Fruit fly (Drosophila melanogaster) whole organism, wandering third instar larva: ENCODE data around the gene CG18179.

ENCODE experiments used
- Abd-B ChIP-seq: fragments of >200 bp; optimal IDR thresholded peaks from 2 replicates; lab custom pipeline; 2017; ENCODE audit warnings: missing biosample characterization, missing genetic modification characterization
- CG32264 ChIP-seq: fragments of 200-800 bp; sonication (Bioruptor generic); optimal IDR thresholded peaks from 2 replicates; lab custom pipeline; 2016; ENCODE audit warnings: missing biosample characterization, missing genetic modification characterization
- CrebA ChIP-seq: fragments of 200-800 bp; sonication (Bioruptor generic); optimal IDR thresholded peaks from 2 replicates; lab custom pipeline; 2016; ENCODE audit warnings: missing biosample characterization, mild to moderate bottlenecking, missing genetic modification characterization, borderline replicate concordance
- Dfd ChIP-seq: fragments of >200 bp; optimal IDR thresholded peaks from 2 replicates; lab custom pipeline; 2017; ENCODE audit warnings: missing biosample characterization, missing genetic modification characterization
- Dif ChIP-seq: fragments of 200-275, 200-300 bp; sonication (Bioruptor generic); optimal IDR thresholded peaks from 2 replicates; lab custom pipeline; 2018; ENCODE audit warnings: missing biosample characterization, missing genetic modification characterization; ENCODE audit not compliant: partially characterized antibody
- GATAd ChIP-seq: sonication (Bioruptor generic); optimal IDR thresholded peaks from 2 replicates; lab custom pipeline; 2016; ENCODE audit warnings: missing biosample characterization, missing genetic modification characterization
- Hnf4 ChIP-seq: fragments of 200-800 bp; sonication (Bioruptor generic); optimal IDR thresholded peaks from 2 replicates; lab custom pipeline; 2016; ENCODE audit warnings: missing biosample characterization, mild to moderate bottlenecking, missing genetic modification characterization
- Hr78 ChIP-seq: fragments of >200 bp; optimal IDR thresholded peaks from 2 replicates; lab custom pipeline; 2017; ENCODE audit warnings: missing biosample characterization, missing genetic modification characterization
- Hr83 ChIP-seq: fragments of 200-300 bp; sonication (Bioruptor generic); optimal IDR thresholded peaks from 2 replicates; lab custom pipeline; 2016; ENCODE audit warnings: missing biosample characterization, mild to moderate bottlenecking, missing genetic modification characterization, moderate library complexity; ENCODE audit not compliant: poor library complexity, severe bottlenecking
- Jra ChIP-seq: sonication (Bioruptor generic); optimal IDR thresholded peaks from 2 replicates; lab custom pipeline; 2016; ENCODE audit warnings: missing biosample characterization, missing genetic modification characterization
- Mio ChIP-seq: sonication (Bioruptor generic); optimal IDR thresholded peaks from 2 replicates; lab custom pipeline; 2016; ENCODE audit warnings: missing biosample characterization, missing genetic modification characterization
- N ChIP-seq: fragments of >200 bp; optimal IDR thresholded peaks from 2 replicates; lab custom pipeline; 2018; ENCODE audit warnings: missing biosample characterization, missing external identifiers, missing genetic modification characterization
- Rel ChIP-seq, 2 experiments: fragments of 200-800 bp; sonication (Bioruptor generic) in 1 of 2; optimal IDR thresholded peaks; 2 replicates in 1 of 2; 3 replicates in 1 of 2; lab custom pipeline; 2016 to 2019; ENCODE audit warnings: mild to moderate bottlenecking in 2 of 2, missing biosample characterization in 2 of 2, missing genetic modification characterization in 2 of 2, moderate library complexity in 1 of 2
- Sp1 ChIP-seq: fragments of 200-800 bp; sonication (Bioruptor generic); optimal IDR thresholded peaks from 3 replicates; lab custom pipeline; 2019; ENCODE audit warnings: missing biosample characterization, mild to moderate bottlenecking, missing genetic modification characterization, moderate library complexity
- Vsx2 ChIP-seq: fragments of 200-300, 225-300 bp; sonication (Bioruptor generic); optimal IDR thresholded peaks from 2 replicates; lab custom pipeline; 2018; ENCODE audit warnings: missing biosample characterization, missing genetic modification characterization; ENCODE audit not compliant: partially characterized antibody
- brk ChIP-seq: fragments of 200-800 bp; sonication (Bioruptor generic); optimal IDR thresholded peaks from 2 replicates; lab custom pipeline; 2016; ENCODE audit warnings: missing biosample characterization, mild to moderate bottlenecking, missing genetic modification characterization
- dl ChIP-seq, 2 experiments: fragments of 175-275, 200-275 bp in 1 of 2; fragments of 200-275 bp in 1 of 2; sonication (Bioruptor generic); optimal IDR thresholded peaks; lab custom pipeline; 2018; ENCODE audit warnings: mild to moderate bottlenecking in 2 of 2, missing biosample characterization in 2 of 2, missing genetic modification characterization in 2 of 2, moderate library complexity in 2 of 2; ENCODE audit not compliant: partially characterized antibody in 2 of 2, insufficient read depth in 1 of 2
- dmrt93B ChIP-seq: fragments of 200-800 bp; sonication (Bioruptor generic); optimal IDR thresholded peaks from 2 replicates; lab custom pipeline; 2018; ENCODE audit warnings: missing biosample characterization, mild to moderate bottlenecking, missing genetic modification characterization
- dsf ChIP-seq: sonication (Bioruptor generic); optimal IDR thresholded peaks from 2 replicates; lab custom pipeline; 2016; ENCODE audit warnings: missing biosample characterization, missing genetic modification characterization, borderline replicate concordance
- foxo ChIP-seq, 2 experiments: fragments of 200-800 bp; sonication (Bioruptor generic); optimal IDR thresholded peaks; 2 replicates in 1 of 2; 3 replicates in 1 of 2; lab custom pipeline; 2016 to 2017; ENCODE audit warnings: missing biosample characterization in 2 of 2, missing genetic modification characterization in 2 of 2
- fru ChIP-seq: fragments of 200-800 bp; sonication (Bioruptor generic); optimal IDR thresholded peaks from 3 replicates; lab custom pipeline; 2016; ENCODE audit warnings: missing biosample characterization, mild to moderate bottlenecking, missing genetic modification characterization
- h ChIP-seq: fragments of 200-800 bp; sonication (Bioruptor generic); optimal IDR thresholded peaks from 3 replicates; lab custom pipeline; 2016; ENCODE audit warnings: missing biosample characterization, mild to moderate bottlenecking, missing genetic modification characterization
- jim ChIP-seq: fragments of 175-275, 200-325 bp; sonication (Bioruptor generic); optimal IDR thresholded peaks from 2 replicates; lab custom pipeline; 2016; ENCODE audit warnings: missing biosample characterization, mild to moderate bottlenecking, missing genetic modification characterization
- pan ChIP-seq: fragments of >200 bp; optimal IDR thresholded peaks from 2 replicates; lab custom pipeline; 2017
- psq ChIP-seq: fragments of 200-800 bp; sonication (Bioruptor generic); optimal IDR thresholded peaks from 3 replicates; lab custom pipeline; 2017; ENCODE audit warnings: missing biosample characterization, mild to moderate bottlenecking, missing genetic modification characterization, moderate library complexity
- rgr ChIP-seq: fragments of 200-800 bp; sonication (Bioruptor generic); optimal IDR thresholded peaks from 3 replicates; lab custom pipeline; 2016; ENCODE audit warnings: missing biosample characterization, mild to moderate bottlenecking, missing genetic modification characterization
- sage ChIP-seq: fragments of 200-800 bp; sonication (Bioruptor generic); optimal IDR thresholded peaks from 2 replicates; lab custom pipeline; 2016; ENCODE audit warnings: missing biosample characterization, mild to moderate bottlenecking, missing genetic modification characterization
- sv ChIP-seq: fragments of 200-800 bp; sonication (Bioruptor generic); optimal IDR thresholded peaks from 3 replicates; lab custom pipeline; 2016; ENCODE audit warnings: missing biosample characterization, missing genetic modification characterization
- tai ChIP-seq: sonication (Bioruptor generic); optimal IDR thresholded peaks from 2 replicates; lab custom pipeline; 2016; ENCODE audit warnings: missing biosample characterization, missing genetic modification characterization
- usp ChIP-seq: fragments of >200 bp; optimal IDR thresholded peaks from 2 replicates; lab custom pipeline; 2017; ENCODE audit warnings: missing biosample characterization, missing genetic modification characterization
- woc ChIP-seq: sonication (Bioruptor generic); optimal IDR thresholded peaks from 2 replicates; lab custom pipeline; 2016; ENCODE audit warnings: missing biosample characterization, mild to moderate bottlenecking, missing genetic modification characterization

Gene CG18179

DNA sequence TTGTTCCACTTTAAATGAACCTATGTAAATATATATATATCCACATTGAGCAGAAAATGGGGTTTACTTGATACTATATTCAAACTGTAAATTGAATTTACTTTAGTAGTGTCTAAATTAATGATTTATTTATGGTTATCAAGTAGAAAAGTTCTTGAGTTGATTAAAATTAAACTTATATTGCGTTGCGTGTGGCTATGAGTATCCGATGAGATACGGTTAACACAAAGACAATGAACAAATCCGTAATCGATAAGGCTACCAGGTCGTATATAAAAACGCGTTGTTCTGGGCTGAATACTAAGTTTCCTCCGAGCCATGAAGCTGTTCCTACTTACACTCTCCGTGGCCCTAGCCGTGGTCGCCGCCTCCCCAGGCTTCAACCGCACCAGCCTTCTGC, at the start of gene CG18179:
TSS of gene CG18179 (plus strand) at position 301 of the 400 bp plus-strand sequence.
- TF ChIP-seq usp (GFP tag; lab: Kevin White, UChicago) (no peak), dmrt93B (GFP tag; lab: Kevin White, UChicago) (no peak), CG32264 (GFP tag; lab: Kevin White, UChicago) (no peak), h (GFP tag; lab: Kevin White, UChicago) (no peak), foxo (GFP tag; optimal IDR thresholded peaks at IDR 0.05; lab: Kevin White, UChicago) (no peak), woc (GFP tag; lab: Kevin White, UChicago) (no peak), Sp1 (GFP tag; lab: Kevin White, UChicago) (no peak), Hr78 (GFP tag; lab: Kevin White, UChicago) (no peak), Vsx2 (GFP tag; lab: Kevin White, UChicago) (no peak), dl (GFP tag; optimal IDR thresholded peaks at IDR 0.05; lab: Kevin White, UChicago; ENCODE audit: insufficient read depth in 1 of 2, partially characterized antibody in 2 of 2) (no peak), sv (no peak), Rel (GFP tag; optimal IDR thresholded peaks at IDR 0.05; lab: Kevin White, UChicago) (no peak), Rel (tag; optimal IDR thresholded peaks at IDR 0.05; lab: Kevin White, UChicago) (no peak), Hnf4 (GFP tag; lab: Kevin White, UChicago) (no peak), pan (lab: Kevin White, UChicago) (no peak), CrebA (GFP tag; lab: Kevin White, UChicago) (no peak), fru (GFP tag; lab: Kevin White, UChicago) (no peak), Dfd (GFP tag; lab: Kevin White, UChicago) (no peak), Mio (GFP tag; lab: Kevin White, UChicago) (no peak), dsf (GFP tag; lab: Kevin White, UChicago) (no peak)

DNA sequence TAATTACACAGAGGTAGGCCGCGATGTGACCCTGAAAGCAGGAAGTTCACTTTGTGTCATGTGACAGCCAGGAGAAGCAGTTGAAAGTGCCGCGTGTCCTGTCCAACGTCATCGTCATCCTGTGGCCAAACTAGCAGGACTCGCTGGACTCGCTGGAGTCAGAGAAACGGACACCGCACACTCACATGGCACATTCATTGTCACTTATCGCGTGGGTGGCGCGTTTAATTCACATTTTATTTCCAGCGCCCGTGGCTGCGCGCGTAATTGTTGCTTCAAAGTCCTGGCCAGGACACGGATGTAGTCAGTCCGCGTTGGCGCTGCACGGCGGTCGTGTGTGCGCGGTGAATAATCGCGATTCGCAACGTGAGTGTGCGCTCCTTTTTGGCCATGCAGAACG, 41.6 kb upstream of the CG18179 start, which contains the start of gene Tmc:
TSS of gene Tmc (plus strand) at position 301 of the 400 bp plus-strand sequence.
- TF ChIP-seq pan (lab: Kevin White, UChicago) (no peak), Dif (GFP tag; lab: Kevin White, UChicago) (no peak), h (GFP tag; lab: Kevin White, UChicago) (no peak), CG32264 (GFP tag; lab: Kevin White, UChicago) (no peak), Hr78 (GFP tag; lab: Kevin White, UChicago) (no peak), Vsx2 (GFP tag; lab: Kevin White, UChicago) (no peak), fru (GFP tag; lab: Kevin White, UChicago) (no peak), Hnf4 (GFP tag; lab: Kevin White, UChicago) (no peak), Rel (GFP tag; optimal IDR thresholded peaks at IDR 0.05; lab: Kevin White, UChicago) (no peak), Rel (tag; optimal IDR thresholded peaks at IDR 0.05; lab: Kevin White, UChicago) (no peak), Abd-B (no peak), Hr83 (GFP tag; lab: Kevin White, UChicago) (no peak), jim (GFP tag; lab: Kevin White, UChicago) (no peak)

DNA sequence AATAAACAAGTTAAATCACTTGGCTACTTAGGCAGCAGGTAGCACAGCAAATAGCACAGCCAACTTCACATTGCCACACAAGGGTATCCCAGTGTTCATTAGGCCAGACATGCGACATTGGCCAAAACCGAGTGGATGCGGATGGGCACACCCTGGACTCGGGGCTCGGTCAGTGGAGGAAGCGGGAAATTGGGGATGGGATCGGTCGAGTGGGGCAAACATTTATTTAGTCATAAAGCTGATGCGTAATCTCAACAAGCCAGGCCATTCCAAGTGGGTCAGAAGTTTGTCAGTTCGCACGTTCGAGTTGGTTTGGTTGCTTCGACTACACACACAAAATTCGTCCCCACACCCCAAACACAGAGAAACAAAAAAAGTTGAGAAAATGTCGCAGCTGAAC, 40.4 kb upstream of the CG18179 start, which contains the start of gene CG3222:
TSS of gene CG3222 (plus strand) at position 301 of the 400 bp plus-strand sequence.
- TF ChIP-seq fru (GFP tag; lab: Kevin White, UChicago) (no peak), N (GFP tag; lab: Kevin White, UChicago) (no peak), GATAd (no peak), h (GFP tag; lab: Kevin White, UChicago) (no peak), rgr (GFP tag; lab: Kevin White, UChicago) (no peak), Dif (GFP tag; lab: Kevin White, UChicago) (no peak), sage (GFP tag; lab: Kevin White, UChicago) (no peak), brk (no peak), psq (GFP tag; lab: Kevin White, UChicago) (no peak), pan (lab: Kevin White, UChicago) (no peak), CrebA (GFP tag; lab: Kevin White, UChicago) (no peak), Rel (GFP tag; optimal IDR thresholded peaks at IDR 0.05; lab: Kevin White, UChicago) (no peak), Rel (tag; optimal IDR thresholded peaks at IDR 0.05; lab: Kevin White, UChicago) (no peak), usp (GFP tag; lab: Kevin White, UChicago) (no peak), jim (GFP tag; lab: Kevin White, UChicago) (no peak), Hr83 (GFP tag; lab: Kevin White, UChicago) (no peak), Hr78 (GFP tag; lab: Kevin White, UChicago) (no peak), Jra (GFP tag; lab: Kevin White, UChicago) (no peak), tai (GFP tag; lab: Kevin White, UChicago) (no peak), CG32264 (GFP tag; lab: Kevin White, UChicago) (no peak)
